Worm (Caenorhabditis elegans) whole organism, late embryonic: Measurements from ENCODE around the gene B0281.5.
A peak's percentile ranks its signal among the peaks of the same experiment; 100 is the strongest.

Experiments
- Y22D7AL.16 ChIP-seq: sonication (generic microtip); optimal IDR thresholded peaks from 2 replicates; lab custom pipeline; 2016; ENCODE audit warnings: missing genetic modification characterization, missing compliant biosample characterization
- ceh-18 ChIP-seq: sonication (generic microtip); optimal IDR thresholded peaks from 2 replicates; lab custom pipeline; 2016; ENCODE audit warnings: missing genetic modification characterization, missing compliant biosample characterization
- ceh-22 ChIP-seq: sonication (generic microtip); optimal IDR thresholded peaks from 2 replicates; lab custom pipeline; 2017; ENCODE audit warnings: missing biosample characterization, missing genetic modification characterization
- ceh-30 ChIP-seq: fragments of 150-350 bp; optimal IDR thresholded peaks from 2 replicates; lab custom pipeline; 2014; ENCODE audit warnings: missing biosample characterization, missing genetic modification characterization
- ceh-31 ChIP-seq: sonication (generic microtip); optimal IDR thresholded peaks from 2 replicates; lab custom pipeline; 2016; ENCODE audit warnings: missing genetic modification characterization, missing compliant biosample characterization
- ceh-34 ChIP-seq: sonication (generic microtip); optimal IDR thresholded peaks from 2 replicates; lab custom pipeline; 2016; ENCODE audit warnings: mild to moderate bottlenecking, missing genetic modification characterization, missing compliant biosample characterization
- ceh-48 ChIP-seq: sonication (generic microtip); optimal IDR thresholded peaks from 2 replicates; lab custom pipeline; 2016; ENCODE audit warnings: missing genetic modification characterization, inconsistent platforms, missing compliant biosample characterization
- fax-1 ChIP-seq: sonication (generic microtip); optimal IDR thresholded peaks from 2 replicates; lab custom pipeline; 2016; ENCODE audit warnings: missing genotype, missing genetic modification characterization, missing compliant biosample characterization
- fkh-10 ChIP-seq: fragments of 150-350 bp; optimal IDR thresholded peaks from 2 replicates; lab custom pipeline; 2014; ENCODE audit warnings: missing biosample characterization, missing genetic modification reagents, missing genetic modification characterization
- fkh-6 ChIP-seq: sonication (generic microtip); optimal IDR thresholded peaks from 2 replicates; lab custom pipeline; 2016; ENCODE audit warnings: missing genetic modification characterization, missing compliant biosample characterization
- hlh-30 ChIP-seq: sonication (generic microtip); optimal IDR thresholded peaks from 2 replicates; lab custom pipeline; 2017; ENCODE audit warnings: antibody characterized with exemption, missing genetic modification characterization, missing compliant biosample characterization; ENCODE audit not compliant: insufficient read depth
- hlh-6 ChIP-seq: sonication (generic microtip); optimal IDR thresholded peaks from 2 replicates; lab custom pipeline; 2016; ENCODE audit warnings: missing genotype, missing genetic modification characterization, missing compliant biosample characterization
- hlh-8 ChIP-seq: sonication (generic microtip); optimal IDR thresholded peaks from 2 replicates; lab custom pipeline; 2016; ENCODE audit warnings: missing genotype, missing genetic modification characterization, missing compliant biosample characterization
- lin-11 ChIP-seq: fragments of 200-800 bp; sonication (Bioruptor generic); optimal IDR thresholded peaks from 2 replicates; lab custom pipeline; 2018; ENCODE audit warnings: mild to moderate bottlenecking, missing genetic modification characterization, missing compliant biosample characterization
- madf-2 ChIP-seq: sonication (generic microtip); optimal IDR thresholded peaks from 2 replicates; lab custom pipeline; 2017; ENCODE audit warnings: missing genetic modification characterization, missing compliant biosample characterization
- mec-3 ChIP-seq: sonication (generic microtip); optimal IDR thresholded peaks from 2 replicates; lab custom pipeline; 2016; ENCODE audit warnings: borderline replicate concordance, missing genetic modification characterization, missing compliant biosample characterization
- nfya-1 ChIP-seq: sonication (generic microtip); optimal IDR thresholded peaks from 2 replicates; lab custom pipeline; 2017; ENCODE audit warnings: missing genetic modification characterization, mild to moderate bottlenecking, missing compliant biosample characterization, antibody characterized with exemption, moderate library complexity
- odd-2 ChIP-seq: sonication (generic microtip); optimal IDR thresholded peaks from 2 replicates; lab custom pipeline; 2017; ENCODE audit warnings: antibody characterized with exemption, mild to moderate bottlenecking, missing genetic modification characterization, missing compliant biosample characterization
- pag-3 ChIP-seq: sonication (generic microtip); optimal IDR thresholded peaks from 2 replicates; lab custom pipeline; 2016; ENCODE audit warnings: missing compliant biosample characterization, missing genetic modification characterization, borderline replicate concordance
- pat-9 ChIP-seq: fragments of 200-800 bp; sonication (Bioruptor generic); optimal IDR thresholded peaks from 2 replicates; lab custom pipeline; 2018; ENCODE audit warnings: mild to moderate bottlenecking, missing genetic modification characterization, moderate library complexity, missing compliant biosample characterization
- pax-1 ChIP-seq: fragments of 150-350 bp; optimal IDR thresholded peaks from 2 replicates; lab custom pipeline; 2014; ENCODE audit warnings: missing biosample characterization, missing genetic modification characterization
- pha-4 ChIP-seq: fragments of 150-350 bp; optimal IDR thresholded peaks from 2 replicates; lab custom pipeline; 2018; ENCODE audit warnings: missing biosample characterization, missing genetic modification reagents, missing genetic modification characterization
- pros-1 ChIP-seq: fragments of 150-350 bp; optimal IDR thresholded peaks from 2 replicates; lab custom pipeline; 2014; ENCODE audit warnings: missing biosample characterization, missing genetic modification reagents, missing genetic modification characterization
- ref-2 ChIP-seq: sonication (generic microtip); optimal IDR thresholded peaks from 2 replicates; lab custom pipeline; 2016; ENCODE audit warnings: missing genetic modification characterization, missing compliant biosample characterization
- rnt-1 ChIP-seq: sonication (generic microtip); optimal IDR thresholded peaks from 2 replicates; lab custom pipeline; 2016; ENCODE audit warnings: missing genetic modification characterization, missing compliant biosample characterization
- sdc-2 ChIP-seq: sonication (generic microtip); optimal IDR thresholded peaks from 2 replicates; lab custom pipeline; 2016; ENCODE audit warnings: missing genotype, missing genetic modification characterization, missing compliant biosample characterization
- sox-4 ChIP-seq: sonication (generic microtip); optimal IDR thresholded peaks from 2 replicates; lab custom pipeline; 2017; ENCODE audit warnings: mild to moderate bottlenecking, missing genetic modification characterization, inconsistent platforms, missing compliant biosample characterization
- syd-9 ChIP-seq: sonication (generic microtip); optimal IDR thresholded peaks from 2 replicates; lab custom pipeline; 2016; ENCODE audit warnings: mild to moderate bottlenecking, missing genetic modification characterization, moderate library complexity, missing compliant biosample characterization
- ttx-3 ChIP-seq: sonication (generic microtip); optimal IDR thresholded peaks from 2 replicates; lab custom pipeline; 2016; ENCODE audit warnings: missing genetic modification reagents, missing genetic modification characterization, missing compliant biosample characterization
- unc-55 ChIP-seq: sonication (generic microtip); optimal IDR thresholded peaks from 2 replicates; lab custom pipeline; 2017; ENCODE audit warnings: missing biosample characterization, missing genetic modification reagents, missing genetic modification characterization
- unc-86 ChIP-seq: sonication (generic microtip); optimal IDR thresholded peaks from 2 replicates; lab custom pipeline; 2016; ENCODE audit warnings: missing genetic modification characterization, missing compliant biosample characterization
- zip-5 ChIP-seq: sonication (generic microtip); optimal IDR thresholded peaks from 2 replicates; lab custom pipeline; 2016; ENCODE audit warnings: missing genetic modification characterization, missing compliant biosample characterization
- ztf-16 ChIP-seq: sonication (generic microtip); optimal IDR thresholded peaks from 2 replicates; lab custom pipeline; 2017; ENCODE audit warnings: missing genetic modification characterization, missing compliant biosample characterization

The B0281.5 gene

DNA sequence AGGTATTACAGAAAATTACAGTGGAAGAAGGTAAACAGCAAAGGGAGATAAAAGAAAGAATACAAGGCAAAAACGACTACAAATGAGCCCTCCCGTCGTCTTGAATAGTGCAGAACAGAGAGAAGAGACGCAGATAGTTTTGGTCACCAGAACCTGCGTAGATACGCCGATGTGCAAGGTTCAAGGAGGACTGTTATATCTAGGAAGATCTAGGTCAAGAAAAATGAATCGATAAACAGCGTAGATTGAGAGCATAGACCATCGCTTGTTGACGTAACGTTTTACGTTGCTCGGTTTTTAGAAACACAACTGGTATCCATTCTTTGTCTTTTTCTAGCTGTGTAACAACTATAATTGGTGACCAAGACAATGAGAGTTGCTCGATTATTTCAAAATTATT lies at the start of gene B0281.5:
TSS of gene B0281.5 (minus strand) at position 101 of the 400 bp plus-strand sequence.
- TF ChIP-seq unc-86 (no peak), sdc-2 (tag; lab: Kevin White, UChicago) (no peak), fkh-10 (no peak), unc-55 (no peak), pros-1 (tag; lab: Kevin White, UChicago) (no peak), syd-9 (no peak), fax-1 (tag; lab: Kevin White, UChicago) (no peak), ceh-22 (tag; lab: Kevin White, UChicago) (no peak)

DNA sequence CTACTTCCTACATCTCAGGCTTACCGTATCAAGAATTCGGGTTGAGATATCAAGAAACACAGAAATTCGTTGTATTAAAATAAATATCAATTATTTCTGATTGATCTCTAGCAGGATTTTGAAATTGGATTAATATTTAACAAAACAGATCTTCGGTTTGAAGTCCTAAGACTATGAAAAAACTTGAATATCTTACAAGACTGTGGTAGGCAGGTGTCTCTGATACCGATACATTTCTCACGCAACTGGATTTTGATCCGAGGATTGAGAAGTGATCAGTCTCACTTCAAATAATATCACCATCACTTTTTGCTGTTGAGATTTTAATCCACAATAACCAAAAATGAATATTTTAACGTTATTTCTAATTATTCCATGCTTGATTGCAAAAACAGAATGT lies 45.9 kb upstream of the B0281.5 start, which contains the start of gene F43C11.4:
TSS of gene F43C11.4 (plus strand) at position 301 of the 400 bp plus-strand sequence.
- no peak for TF ChIP-seq fkh-6
- no peak for TF ChIP-seq unc-55
- no peak for TF ChIP-seq sdc-2 (tag; lab: Kevin White, UChicago)
- no peak for TF ChIP-seq ceh-30
- TF ChIP-seq pax-1 (tag; lab: Kevin White, UChicago), result no peak
- no peak for TF ChIP-seq mec-3 (tag; lab: Kevin White, UChicago)
- no peak for TF ChIP-seq syd-9
- no peak for TF ChIP-seq hlh-6 (tag; lab: Kevin White, UChicago)
- TF ChIP-seq hlh-8 (tag; lab: Kevin White, UChicago), result no peak

DNA sequence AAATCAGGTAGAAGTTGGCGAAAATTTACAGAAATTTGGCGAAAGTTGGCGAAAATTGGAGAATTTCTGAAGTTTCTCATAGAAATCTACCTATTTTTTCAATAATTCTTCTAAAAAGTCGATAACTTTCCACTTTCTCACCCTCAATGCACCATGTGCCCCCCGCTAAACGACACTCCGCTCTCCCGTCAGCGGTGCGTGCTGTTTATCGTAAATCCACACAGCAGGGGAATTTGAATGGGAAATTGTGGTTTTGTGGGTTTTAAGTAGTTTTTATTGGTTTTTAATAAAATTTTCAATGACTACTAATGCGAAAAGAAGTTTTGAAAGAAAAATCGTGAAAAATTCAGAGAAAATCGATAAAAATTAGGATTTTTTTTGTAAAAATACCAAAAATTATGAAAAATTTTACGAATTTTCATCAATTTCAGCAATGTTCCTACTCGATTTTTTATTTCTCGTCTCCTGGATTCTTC lies 41.3 kb upstream of the B0281.5 start, which contains the start of gene F43C11.6:
TSS of gene F43C11.6 (plus strand) at position 426 of the 476 bp plus-strand sequence.
- TF ChIP-seq ceh-31, result peak; percentile 12
- peak; percentile 28 for TF ChIP-seq rnt-1
- TF ChIP-seq ceh-48, result peak; percentile 20
- no peak for TF ChIP-seq lin-11 (tag; lab: Kevin White, UChicago)
- TF ChIP-seq pag-3 (tag; lab: Kevin White, UChicago), result no peak

DNA sequence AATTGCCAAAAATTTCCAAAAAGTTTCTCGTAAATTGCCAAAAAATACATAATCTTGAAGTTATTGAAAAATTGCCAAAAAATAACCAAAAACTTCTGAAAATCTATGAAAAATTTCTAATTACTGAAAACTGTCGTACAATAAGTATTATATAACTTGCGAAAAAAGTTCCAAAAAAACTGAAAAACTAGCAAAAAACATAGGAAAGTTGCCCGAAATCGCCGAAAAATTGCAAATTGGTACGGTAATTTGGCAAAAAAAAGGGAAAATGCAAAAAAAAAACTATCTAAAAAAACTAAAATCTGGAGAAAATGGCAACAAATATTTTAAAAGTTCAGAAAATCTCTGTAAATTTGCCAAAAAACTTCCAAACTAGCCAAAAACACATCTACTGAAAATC lies 40.8 kb upstream of the B0281.5 start, which contains the start of gene enri-1:
TSS of gene enri-1 (minus strand) at position 101 of the 400 bp plus-strand sequence.
- TF ChIP-seq ceh-34 (tag; lab: Kevin White, UChicago), result no peak
- no peak for TF ChIP-seq ref-2 (tag; lab: Kevin White, UChicago)
- TF ChIP-seq unc-86, result no peak
- TF ChIP-seq sdc-2 (tag; lab: Kevin White, UChicago), result no peak
- no peak for TF ChIP-seq mec-3 (tag; lab: Kevin White, UChicago)
- TF ChIP-seq ttx-3 (tag; lab: Kevin White, UChicago), result no peak
- no peak for TF ChIP-seq ceh-31
- TF ChIP-seq fkh-6, result no peak
- no peak for TF ChIP-seq madf-2 (tag; lab: Kevin White, UChicago)
- TF ChIP-seq ztf-16 (tag; lab: Kevin White, UChicago), result no peak
- no peak for TF ChIP-seq ceh-30
- TF ChIP-seq zip-5 (tag; lab: Kevin White, UChicago), result no peak
- no peak for TF ChIP-seq pha-4 (tag; lab: Kevin White, UChicago)

DNA sequence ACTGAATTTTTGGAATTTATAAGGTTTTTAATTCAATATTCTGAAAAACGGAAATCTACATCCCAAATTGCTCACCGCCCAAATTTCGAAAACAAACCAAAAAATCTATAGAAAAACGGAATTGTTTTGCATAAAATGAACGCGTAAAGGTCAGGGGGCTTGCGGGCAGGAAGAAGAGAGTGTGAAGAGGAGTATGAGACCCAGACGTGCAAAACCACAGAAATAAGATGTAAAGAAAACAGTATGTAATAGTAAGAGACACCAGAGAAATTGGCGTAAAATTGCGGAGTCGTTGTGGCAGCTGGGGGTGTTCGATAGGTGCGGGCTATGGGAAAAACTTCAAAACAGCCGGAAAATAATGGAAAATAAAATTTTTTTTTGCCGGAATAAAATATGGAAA lies 40.2 kb upstream of the B0281.5 start:
- no peak for TF ChIP-seq sox-4 (tag; lab: Kevin White, UChicago)
- TF ChIP-seq sdc-2 (tag; lab: Kevin White, UChicago), result no peak
- no peak for TF ChIP-seq odd-2
- no peak for TF ChIP-seq pat-9 (tag; lab: Kevin White, UChicago)
- no peak for TF ChIP-seq ceh-18 (tag; lab: Kevin White, UChicago)
- TF ChIP-seq hlh-30, result no peak
- no peak for TF ChIP-seq Y22D7AL.16 (tag; lab: Kevin White, UChicago)
- peak; percentile 92 for TF ChIP-seq rnt-1
- TF ChIP-seq nfya-1 (tag; lab: Kevin White, UChicago), result peak; percentile 28
